Worm (Caenorhabditis elegans): Measurements from ENCODE around the gene Y105C5B.8.

ce11 chrIV:15951640-15952039, 25.0 kb upstream of the Y105C5B.8 start, which contains the start of gene Y105C5B.15:
- no peak for TF ChIP-seq zfp-3 (GFP tag; conservative IDR thresholded peaks at IDR 0.05)
- TF ChIP-seq fos-1 (tag; optimal IDR thresholded peaks at IDR 0.05) = no peak
- no peak for TF ChIP-seq mxl-2 (GFP tag; conservative IDR thresholded peaks at IDR 0.05)
- TF ChIP-seq mdl-1 (tag; optimal IDR thresholded peaks at IDR 0.05) = no peak
- no peak for TF ChIP-seq nhr-25 (tag; optimal IDR thresholded peaks at IDR 0.05; ENCODE audit: borderline replicate concordance, insufficient read depth)
- no peak for TF ChIP-seq ztf-7 (tag; optimal IDR thresholded peaks at IDR 0.05)
